Fruit fly (Drosophila melanogaster): ENCODE measurements around the gene Srp68.

DNA sequence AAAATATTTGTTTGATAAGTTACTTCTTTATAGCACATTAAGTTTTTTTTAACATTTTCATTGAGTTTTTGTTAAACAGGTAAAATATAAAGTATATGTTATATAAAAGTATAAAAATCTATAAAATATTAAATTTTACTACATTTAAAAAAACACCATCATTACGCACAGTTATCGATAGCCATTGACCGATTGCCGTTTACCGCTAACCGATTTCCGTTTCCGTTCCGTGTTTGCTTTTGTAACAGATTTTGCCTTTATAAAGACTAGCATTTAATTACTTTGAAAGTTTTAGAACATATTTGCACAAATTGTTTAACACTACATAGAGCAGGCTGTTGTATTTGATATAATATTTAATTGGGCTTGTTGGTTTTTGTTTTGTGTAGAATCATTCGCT lies 35.2 kb upstream of the Srp68 start:
- no peak for TF ChIP-seq insv (optimal IDR thresholded peaks at IDR 0.05)
- TF ChIP-seq h (optimal IDR thresholded peaks at IDR 0.05) = no peak
- TF ChIP-seq psq (optimal IDR thresholded peaks at IDR 0.05) = no peak
- no peak for TF ChIP-seq ttk (optimal IDR thresholded peaks at IDR 0.05)
- TF ChIP-seq Myc (optimal IDR thresholded peaks at IDR 0.05) = no peak
- no peak for TF ChIP-seq Sin3A (optimal IDR thresholded peaks at IDR 0.05)
